Worm (Caenorhabditis elegans) whole organism, L1 larva: Measurements from ENCODE around the gene C01G10.4.
A peak's percentile ranks its signal among the peaks of the same experiment; 100 is the strongest.

Experiments used
- C04F5.9 ChIP-seq: sonication (generic microtip); optimal IDR thresholded peaks from 2 replicates; lab custom pipeline; 2016; ENCODE audit warnings: missing genetic modification characterization, missing compliant biosample characterization
- aly-2 ChIP-seq: fragments of 150-350 bp; optimal IDR thresholded peaks from 2 replicates; lab custom pipeline; 2014; ENCODE audit warnings: missing biosample characterization, missing genetic modification characterization
- ama-1 ChIP-seq: fragments of 150-350 bp; optimal IDR thresholded peaks from 2 replicates; lab custom pipeline; 2014
- ceh-63 ChIP-seq: fragments of 200-800 bp; sonication (Bioruptor generic); optimal IDR thresholded peaks from 2 replicates; lab custom pipeline; 2018; ENCODE audit warnings: mild to moderate bottlenecking, missing genetic modification characterization, missing compliant biosample characterization
- ceh-8 ChIP-seq: fragments of 200-800 bp; sonication (Bioruptor generic); optimal IDR thresholded peaks from 2 replicates; lab custom pipeline; 2018; ENCODE audit warnings: mild to moderate bottlenecking, missing genetic modification characterization, moderate library complexity, missing compliant biosample characterization
- ceh-90 ChIP-seq: sonication (generic microtip); optimal IDR thresholded peaks from 2 replicates; lab custom pipeline; 2016; ENCODE audit warnings: missing genetic modification characterization, missing compliant biosample characterization
- ces-1 ChIP-seq: fragments of 150-350 bp; optimal IDR thresholded peaks from 2 replicates; lab custom pipeline; 2014; ENCODE audit warnings: missing biosample characterization, missing genetic modification reagents, missing genetic modification characterization
- dpl-1 ChIP-seq, 3 experiments: fragments of 150-350 bp in 2 of 3; sonication (generic microtip) in 1 of 3; optimal IDR thresholded peaks; 2 replicates each; lab custom pipeline; 2014 to 2017; ENCODE audit warnings: missing biosample characterization in 3 of 3, missing genetic modification characterization in 3 of 3, missing genetic modification reagents in 3 of 3
- dsc-1 ChIP-seq: sonication (generic microtip); optimal IDR thresholded peaks from 2 replicates; lab custom pipeline; 2016; ENCODE audit warnings: mild to moderate bottlenecking, missing genetic modification characterization, missing compliant biosample characterization
- efl-1 ChIP-seq, 4 experiments: fragments of 150-350 bp; optimal IDR thresholded peaks in 3 of 4; peaks in 1 of 4; 1 replicate in 1 of 4; 2 replicates in 3 of 4; lab custom pipeline; 2014; ENCODE audit warnings: missing biosample characterization in 2 of 4, missing genetic modification characterization in 2 of 4, missing genetic modification reagents in 2 of 4
- efl-3 ChIP-seq: fragments of 200-800 bp; sonication (Bioruptor generic); optimal IDR thresholded peaks from 2 replicates; lab custom pipeline; 2018; ENCODE audit warnings: mild to moderate bottlenecking, missing genetic modification characterization, missing compliant biosample characterization
- egl-27 ChIP-seq, 2 experiments: fragments of 150-350 bp in 1 of 2; sonication (generic microtip); optimal IDR thresholded peaks; 3 replicates each; lab custom pipeline; 2017 to 2018; ENCODE audit warnings: missing biosample characterization in 2 of 2, missing genetic modification characterization in 2 of 2, missing genetic modification reagents in 2 of 2
- fkh-10 ChIP-seq: sonication (generic microtip); optimal IDR thresholded peaks from 2 replicates; lab custom pipeline; 2017; ENCODE audit warnings: missing biosample characterization, missing genetic modification reagents, missing genetic modification characterization
- fkh-4 ChIP-seq: sonication (generic microtip); optimal IDR thresholded peaks from 2 replicates; lab custom pipeline; 2016; ENCODE audit warnings: missing compliant biosample characterization, missing genetic modification characterization, borderline replicate concordance
- hlh-4 ChIP-seq: sonication (generic microtip); optimal IDR thresholded peaks from 2 replicates; lab custom pipeline; 2016; ENCODE audit warnings: mild to moderate bottlenecking, missing genetic modification characterization, missing compliant biosample characterization
- hpl-2 ChIP-seq: fragments of 150-350 bp; optimal IDR thresholded peaks from 2 replicates; lab custom pipeline; 2014; ENCODE audit warnings: missing biosample characterization, missing genetic modification reagents, missing genetic modification characterization
- isw-1 ChIP-seq: fragments of 200-800 bp; sonication (Bioruptor generic); IDR thresholded peaks from 2 replicates; pipeline ENCODE4 v1.3.6; 2022; ENCODE audit warnings: missing genetic modification characterization, missing compliant biosample characterization
- lin-13 ChIP-seq: fragments of 150-350 bp; optimal IDR thresholded peaks from 2 replicates; lab custom pipeline; 2014; ENCODE audit warnings: missing biosample characterization, missing genetic modification reagents, missing genetic modification characterization
- lin-14 ChIP-seq: fragments of 200-800 bp; sonication (Bioruptor generic); optimal IDR thresholded peaks from 2 replicates; lab custom pipeline; 2018; ENCODE audit warnings: mild to moderate bottlenecking, missing genetic modification characterization, moderate library complexity, missing compliant biosample characterization
- lin-15B ChIP-seq: fragments of 150-350 bp; sonication (generic microtip); optimal IDR thresholded peaks from 3 replicates; lab custom pipeline; 2014; ENCODE audit warnings: missing biosample characterization, missing genetic modification characterization
- lin-39 ChIP-seq: fragments of 150-350 bp; optimal IDR thresholded peaks from 2 replicates; lab custom pipeline; 2014; ENCODE audit warnings: missing biosample characterization, missing genetic modification reagents, missing genetic modification characterization
- lir-3 ChIP-seq: sonication (generic microtip); optimal IDR thresholded peaks from 2 replicates; lab custom pipeline; 2016; ENCODE audit warnings: mild to moderate bottlenecking, missing genetic modification characterization, moderate library complexity, missing compliant biosample characterization; ENCODE audit not compliant: poor library complexity
- lsy-2 ChIP-seq, 2 experiments: fragments of 150-350 bp; optimal IDR thresholded peaks; 2 replicates each; lab custom pipeline; 2014; ENCODE audit warnings: missing biosample characterization in 2 of 2, missing genetic modification characterization in 2 of 2
- mab-9 ChIP-seq: fragments of 200-800 bp; sonication (Bioruptor generic); IDR thresholded peaks from 2 replicates; pipeline ENCODE4 v1.3.6; 2022; ENCODE audit warnings: missing genetic modification reagents, missing genetic modification characterization, missing compliant biosample characterization
- mdl-1 ChIP-seq, 2 experiments: fragments of 150-350 bp; optimal IDR thresholded peaks; 2 replicates each; lab custom pipeline; 2014 to 2017; ENCODE audit warnings: missing biosample characterization in 2 of 2, missing genetic modification characterization in 2 of 2, inconsistent platforms in 1 of 2
- mef-2 ChIP-seq: fragments of 150-350 bp; optimal IDR thresholded peaks from 2 replicates; lab custom pipeline; 2014; ENCODE audit warnings: missing biosample characterization, missing genetic modification characterization
- nhr-19 ChIP-seq: fragments of 200-800 bp; sonication (Bioruptor generic); conservative IDR thresholded peaks from 2 replicates; pipeline ENCODE4 v1.3.6; 2022; ENCODE audit warnings: missing genetic modification characterization, missing compliant biosample characterization
- nhr-20 ChIP-seq: sonication (generic microtip); optimal IDR thresholded peaks from 2 replicates; lab custom pipeline; 2016; ENCODE audit warnings: mild to moderate bottlenecking, missing genetic modification characterization, missing compliant biosample characterization
- nhr-47 ChIP-seq: sonication (generic microtip); optimal IDR thresholded peaks from 2 replicates; lab custom pipeline; 2016; ENCODE audit warnings: mild to moderate bottlenecking, missing genetic modification characterization, moderate library complexity, missing compliant biosample characterization
- nhr-77 ChIP-seq: fragments of 150-350 bp; optimal IDR thresholded peaks from 2 replicates; lab custom pipeline; 2014; ENCODE audit warnings: missing biosample characterization, missing genetic modification characterization
- nhr-84 ChIP-seq: sonication (generic microtip); optimal IDR thresholded peaks from 2 replicates; lab custom pipeline; 2017; ENCODE audit warnings: missing biosample characterization, missing genetic modification characterization
- nhr-85 ChIP-seq: sonication (generic microtip); peaks from one replicate; lab custom pipeline; 2016; ENCODE audit warnings: missing genetic modification characterization, inconsistent platforms, missing compliant biosample characterization
- nhr-90 ChIP-seq: sonication (generic microtip); optimal IDR thresholded peaks from 2 replicates; lab custom pipeline; 2016; ENCODE audit warnings: mild to moderate bottlenecking, missing genetic modification characterization, missing compliant biosample characterization; ENCODE audit not compliant: poor library complexity
- rnt-1 ChIP-seq: sonication (generic microtip); optimal IDR thresholded peaks from 2 replicates; lab custom pipeline; 2016; ENCODE audit warnings: mild to moderate bottlenecking, missing genetic modification characterization, moderate library complexity, missing compliant biosample characterization
- snpc-4 ChIP-seq: fragments of 150-350 bp; optimal IDR thresholded peaks from 2 replicates; lab custom pipeline; 2014; ENCODE audit warnings: missing biosample characterization, missing genetic modification characterization
- sox-4 ChIP-seq: sonication (generic microtip); optimal IDR thresholded peaks from 2 replicates; lab custom pipeline; 2016; ENCODE audit warnings: missing genetic modification characterization, missing compliant biosample characterization
- sptf-1 ChIP-seq: fragments of 150-350 bp; optimal IDR thresholded peaks from 2 replicates; lab custom pipeline; 2014; ENCODE audit warnings: missing biosample characterization, missing genetic modification characterization
- swsn-7 ChIP-seq: sonication (generic microtip); optimal IDR thresholded peaks from 2 replicates; lab custom pipeline; 2016; ENCODE audit warnings: missing genetic modification characterization, missing compliant biosample characterization
- tbx-2 ChIP-seq: sonication (generic microtip); optimal IDR thresholded peaks from 2 replicates; lab custom pipeline; 2016; ENCODE audit warnings: missing genetic modification characterization, missing compliant biosample characterization
- tlp-1 ChIP-seq: fragments of 150-350 bp; optimal IDR thresholded peaks from 2 replicates; lab custom pipeline; 2014; ENCODE audit warnings: missing biosample characterization, missing genetic modification characterization
- unc-62 ChIP-seq: fragments of 150-350 bp; optimal IDR thresholded peaks from 2 replicates; lab custom pipeline; 2014; ENCODE audit warnings: missing biosample characterization, missing genetic modification reagents, missing genetic modification characterization
- vab-15 ChIP-seq: sonication (generic microtip); optimal IDR thresholded peaks from 2 replicates; lab custom pipeline; 2017; ENCODE audit warnings: missing genotype, mild to moderate bottlenecking, missing genetic modification characterization, missing compliant biosample characterization
- zip-4 ChIP-seq: fragments of 200-800 bp; sonication (Bioruptor generic); optimal IDR thresholded peaks from 2 replicates; lab custom pipeline; 2018; ENCODE audit warnings: mild to moderate bottlenecking, missing genetic modification characterization, moderate library complexity, missing compliant biosample characterization
- ztf-4 ChIP-seq: fragments of 150-350 bp; optimal IDR thresholded peaks from 2 replicates; lab custom pipeline; 2014; ENCODE audit warnings: missing biosample characterization, missing genetic modification characterization

C01G10.4 gene

DNA sequence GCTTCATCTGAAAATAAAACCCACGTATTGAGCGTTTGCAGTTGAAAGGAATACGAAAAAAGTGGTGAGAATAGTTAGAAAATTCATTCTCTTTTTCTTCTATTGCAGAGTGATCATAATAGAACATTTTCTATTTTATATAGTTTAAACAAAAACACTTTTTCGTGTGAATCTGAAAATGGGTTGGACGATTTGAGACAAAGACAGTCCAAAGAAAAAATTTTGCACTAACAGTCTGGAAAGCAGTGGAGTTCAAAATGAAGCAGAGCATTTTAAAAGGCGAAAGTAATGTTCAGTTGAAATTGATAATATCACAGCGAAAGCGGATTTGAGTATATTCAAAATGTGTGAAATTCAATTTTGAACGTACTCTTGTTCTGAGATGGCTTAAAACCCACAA, 927 bp upstream of the C01G10.4 start, which contains the start of gene C01G10.18:
Gene C01G10.18 (minus strand): TSS at position 101 of the 400 bp plus-strand sequence.
- TF ChIP-seq ceh-8 (no peak), ces-1 (GFP tag; lab: Kevin White, UChicago) (no peak), mab-9 (GFP tag; lab: Robert Waterston, UW) (no peak), mdl-1 (tag; optimal IDR thresholded peaks at IDR 0.05; lab: Kevin White, UChicago) (no peak), ama-1 (lab: Kevin White, UChicago) (no peak), lir-3 (no peak), isw-1 (no peak), sox-4 (tag; lab: Kevin White, UChicago) (no peak), C04F5.9 (tag; lab: Kevin White, UChicago) (no peak)

DNA sequence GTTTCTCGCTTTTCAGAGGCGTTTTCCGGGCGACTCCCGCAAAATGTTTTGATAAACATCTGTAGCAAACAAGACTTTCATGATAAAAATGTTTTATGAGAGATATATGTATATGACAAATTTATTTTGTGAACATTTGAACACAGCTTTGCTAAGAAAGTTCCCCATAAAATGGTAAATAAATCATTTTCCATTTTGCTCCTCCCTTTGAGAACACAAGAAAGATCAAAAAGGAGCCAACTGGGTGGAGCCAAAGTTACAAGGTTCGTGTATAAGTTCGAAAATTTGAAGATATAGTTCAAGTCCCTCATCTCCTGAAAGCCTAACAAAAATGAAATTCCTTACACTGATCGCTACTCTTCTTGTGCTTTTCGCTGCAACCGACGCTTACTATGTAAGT, 917 bp downstream of the C01G10.4 start, which contains the start of gene C01G10.17:
Gene C01G10.17 (plus strand): TSS at position 301 of the 400 bp plus-strand sequence.
- no peak for TF ChIP-seq lin-39 (tag; lab: Kevin White, UChicago)
- no peak for TF ChIP-seq ceh-90
- TF ChIP-seq ceh-63, result no peak
- TF ChIP-seq lin-14 (GFP tag; lab: Kevin White, UChicago), result no peak
- no peak for TF ChIP-seq lin-13 (GFP tag; lab: Kevin White, UChicago)
- TF ChIP-seq dsc-1, result no peak
- TF ChIP-seq dpl-1 (GFP tag; optimal IDR thresholded peaks at IDR 0.05; lab: Kevin White, UChicago), result no peak
- TF ChIP-seq hlh-4 (tag; lab: Kevin White, UChicago), result no peak
- TF ChIP-seq egl-27 (tag; optimal IDR thresholded peaks at IDR 0.05; lab: Kevin White, UChicago), result no peak
- TF ChIP-seq tlp-1, result no peak
- TF ChIP-seq tbx-2, result no peak
- no peak for TF ChIP-seq efl-3 (GFP tag; lab: Kevin White, UChicago)
- TF ChIP-seq nhr-19 (GFP tag; lab: Robert Waterston, UW), result no peak
- TF ChIP-seq lin-15B (tag; lab: Kevin White, UChicago), result no peak
- TF ChIP-seq nhr-20 (tag; lab: Kevin White, UChicago), result no peak
- no peak for TF ChIP-seq fkh-10 (GFP tag; lab: Kevin White, UChicago)
- TF ChIP-seq mef-2 (tag; lab: Kevin White, UChicago), result no peak

DNA sequence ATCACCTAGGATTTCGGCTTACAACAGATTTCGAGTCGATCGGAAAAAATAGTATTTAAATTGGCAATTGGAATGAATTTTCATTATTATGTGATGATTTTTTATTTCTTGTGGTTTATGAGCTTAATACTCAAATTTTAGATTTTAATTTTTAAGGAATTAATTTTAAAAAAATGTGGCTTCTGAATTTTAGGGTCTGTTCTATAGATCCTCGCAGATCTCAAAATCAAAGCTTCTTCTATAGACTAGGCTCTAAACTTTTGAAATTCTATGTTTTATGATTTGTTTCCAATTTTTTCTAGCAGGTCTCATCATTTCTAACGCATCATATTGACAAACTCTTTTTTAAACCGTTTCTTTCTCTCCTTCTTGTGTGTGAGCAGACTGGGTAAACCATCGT, 3.1 kb downstream of the C01G10.4 start, which contains the start of gene txt-12:
Gene txt-12 (plus strand): TSS at position 301 of the 400 bp plus-strand sequence.
- peak; percentile 14 for TF ChIP-seq nhr-77 (tag; lab: Kevin White, UChicago)
- no peak for TF ChIP-seq zip-4 (GFP tag; lab: Kevin White, UChicago)

DNA sequence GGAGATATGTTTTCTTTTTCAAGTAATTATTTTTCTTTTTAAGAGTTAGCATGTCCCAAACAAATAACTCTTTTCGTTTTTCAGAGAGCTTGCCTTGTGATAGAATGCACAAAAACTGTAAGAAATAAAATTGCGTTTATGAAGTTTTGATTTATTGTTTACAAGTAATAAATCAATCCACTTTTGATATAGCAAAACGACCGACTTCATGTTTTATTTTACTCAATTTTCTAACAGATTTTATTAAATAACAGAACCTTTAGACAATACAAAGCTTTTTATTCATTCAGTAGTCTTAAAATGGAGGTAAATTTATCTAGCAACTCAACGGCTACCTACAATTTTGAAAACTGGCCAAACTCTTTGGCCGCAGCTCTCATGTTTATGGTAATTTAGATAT, 5.2 kb downstream of the C01G10.4 start, which contains the start of gene srx-78:
Gene srx-78 (plus strand): TSS at position 301 of the 400 bp plus-strand sequence.
- TF ChIP-seq snpc-4 (tag; lab: Kevin White, UChicago) (no peak), mab-9 (GFP tag; lab: Robert Waterston, UW) (no peak), efl-1 (optimal IDR thresholded peaks at IDR 0.05; lab: Kevin White, UChicago) (no peak), efl-1 (GFP tag; optimal IDR thresholded peaks at IDR 0.05 in 1 of 2; lab: Kevin White, UChicago) (no peak), nhr-90 (tag; lab: Kevin White, UChicago) (no peak), nhr-85 (tag; lab: Kevin White, UChicago) (no peak), egl-27 (tag; optimal IDR thresholded peaks at IDR 0.05; lab: Kevin White, UChicago) (no peak)

DNA sequence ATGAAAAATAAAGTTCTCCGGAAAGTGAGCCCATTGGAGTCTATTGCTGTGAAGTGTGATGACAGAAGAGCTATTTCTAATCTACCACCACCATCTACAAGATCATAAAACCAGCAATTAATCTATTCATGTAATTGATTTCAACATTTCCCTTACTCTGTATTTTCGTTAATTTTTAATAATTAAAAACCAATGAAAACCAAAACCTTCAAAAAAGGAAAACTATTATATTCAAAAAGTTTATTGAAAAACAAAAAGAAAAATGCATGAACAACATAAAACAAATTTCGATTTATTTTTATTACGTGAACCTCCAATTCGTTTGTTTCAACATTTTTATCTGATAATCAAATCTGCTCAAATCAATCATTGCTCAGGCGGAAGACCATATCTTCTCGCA, 9.9 kb downstream of the C01G10.4 start, which contains the start of gene C01G10.1:
Gene C01G10.1 (plus strand): TSS at position 301 of the 400 bp plus-strand sequence.
- TF ChIP-seq hpl-2 (GFP tag; lab: Kevin White, UChicago) (no peak), rnt-1 (tag; lab: Kevin White, UChicago) (no peak), dpl-1 (GFP tag; optimal IDR thresholded peaks at IDR 0.05; lab: Kevin White, UChicago) (no peak), mdl-1 (tag; optimal IDR thresholded peaks at IDR 0.05; lab: Kevin White, UChicago) (no peak), nhr-20 (tag; lab: Kevin White, UChicago) (no peak), nhr-47 (tag; lab: Kevin White, UChicago) (no peak), ztf-4 (tag; lab: Kevin White, UChicago) (no peak), unc-62 (GFP tag; lab: Kevin White, UChicago) (no peak), sptf-1 (tag; lab: Kevin White, UChicago) (no peak), lsy-2 (tag; optimal IDR thresholded peaks at IDR 0.05; lab: Kevin White, UChicago) (no peak), fkh-4 (tag; lab: Kevin White, UChicago) (no peak), tlp-1 (no peak), vab-15 (no peak), isw-1 (no peak), aly-2 (no peak), swsn-7 (tag; lab: Kevin White, UChicago) (no peak), nhr-84 (tag; lab: Kevin White, UChicago) (no peak)
- TF ChIP-seq, all 84 proteins: peak for 0
